Worm (Caenorhabditis elegans) whole organism, dauer: Measurements from ENCODE around the gene ZC404.16.

Source experiments
- unc-62 ChIP-seq: sonication (generic microtip); optimal IDR thresholded peaks from 2 replicates; lab custom pipeline; 2017; ENCODE audit warnings: missing biosample characterization, missing genetic modification reagents, missing genetic modification characterization

ZC404.16 gene

DNA sequence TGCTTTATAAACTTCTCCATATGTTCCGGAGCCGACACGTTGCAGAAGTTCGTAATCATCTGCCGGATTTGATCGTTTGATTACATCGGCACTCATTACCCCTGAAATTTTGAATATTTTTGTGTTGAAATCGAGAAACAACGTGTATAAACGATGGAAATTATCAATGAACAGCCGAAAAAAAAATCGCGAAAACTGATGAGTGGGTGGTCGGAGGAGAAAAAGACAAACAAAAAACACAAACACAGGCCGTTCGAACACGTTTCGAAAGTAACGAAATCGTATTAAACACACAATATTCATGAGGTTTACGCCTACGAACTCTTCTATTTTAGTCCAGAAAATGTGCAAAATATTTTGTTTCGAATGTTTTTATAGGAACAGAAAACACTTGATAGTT is 18.9 kb upstream of the ZC404.16 start, which contains the start of gene gck-2:
TSS of gene gck-2 (minus strand) at position 101 of the 400 bp plus-strand sequence.
- no peak for TF ChIP-seq unc-62

DNA sequence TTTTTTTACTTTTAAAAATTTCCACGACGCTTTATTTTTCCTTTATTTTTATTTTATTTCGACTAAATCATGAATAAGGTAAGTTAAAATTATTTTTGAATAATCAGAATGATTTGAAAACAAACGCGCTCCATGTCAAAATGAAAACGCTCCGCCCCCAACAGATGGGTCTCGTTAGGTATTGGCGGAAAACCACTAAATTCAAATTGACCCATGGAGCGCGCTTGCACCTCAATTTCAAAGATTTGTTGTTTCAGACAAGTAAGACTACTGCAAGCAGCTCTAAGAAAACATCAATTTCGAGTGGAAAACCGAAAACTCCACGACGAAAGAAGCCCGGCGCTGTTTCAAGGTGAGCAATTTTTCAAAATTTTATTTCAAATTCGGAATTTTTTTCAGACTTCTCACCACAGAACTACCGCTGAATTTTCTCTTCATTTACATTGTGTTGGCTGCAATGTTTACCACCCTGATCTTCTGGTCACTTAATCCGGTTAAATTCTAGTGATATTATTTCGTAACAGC is 14.3 kb upstream of the ZC404.16 start, which contains the start of gene ZC404.2:
TSS of gene ZC404.2 (plus strand) at position 47 of the 525 bp plus-strand sequence.
- no peak for TF ChIP-seq unc-62

DNA sequence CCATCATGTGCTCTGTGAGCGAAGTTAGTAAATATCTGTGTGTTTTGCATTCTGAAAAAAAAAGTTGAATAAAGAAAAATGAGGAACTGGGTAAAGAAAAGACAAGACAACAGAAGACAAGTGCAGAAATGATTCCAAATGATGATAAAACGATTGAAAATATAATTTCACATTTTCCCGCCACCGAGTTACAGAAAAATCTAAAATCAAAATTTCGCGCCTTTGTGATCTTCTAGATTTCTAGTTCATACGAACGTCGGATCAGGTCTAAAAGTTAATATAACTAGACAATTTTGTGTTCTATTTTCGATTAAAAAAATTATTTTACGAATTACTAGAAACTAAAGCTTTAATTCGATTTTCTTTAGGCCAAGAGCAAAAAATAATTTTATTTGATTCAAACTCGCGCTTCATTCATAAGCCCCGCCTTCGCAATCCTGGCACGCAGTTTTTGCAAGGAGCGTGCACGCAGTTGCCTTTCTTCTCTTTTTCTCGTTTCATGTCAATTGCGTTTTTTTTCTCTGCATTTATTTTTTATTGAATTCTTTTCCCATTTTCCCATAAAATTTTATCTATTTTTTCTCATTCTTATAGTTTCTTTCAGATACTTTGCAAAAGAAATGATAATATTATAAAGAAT is 11.3 kb upstream of the ZC404.16 start, which contains the start of the genes spn-4 and spe-39:
TSS of gene spn-4 (minus strand) at position 51 of the 640 bp plus-strand sequence.
TSS of gene spe-39 (plus strand) at position 599 of the 640 bp plus-strand sequence.
- TF ChIP-seq unc-62, result no peak

DNA sequence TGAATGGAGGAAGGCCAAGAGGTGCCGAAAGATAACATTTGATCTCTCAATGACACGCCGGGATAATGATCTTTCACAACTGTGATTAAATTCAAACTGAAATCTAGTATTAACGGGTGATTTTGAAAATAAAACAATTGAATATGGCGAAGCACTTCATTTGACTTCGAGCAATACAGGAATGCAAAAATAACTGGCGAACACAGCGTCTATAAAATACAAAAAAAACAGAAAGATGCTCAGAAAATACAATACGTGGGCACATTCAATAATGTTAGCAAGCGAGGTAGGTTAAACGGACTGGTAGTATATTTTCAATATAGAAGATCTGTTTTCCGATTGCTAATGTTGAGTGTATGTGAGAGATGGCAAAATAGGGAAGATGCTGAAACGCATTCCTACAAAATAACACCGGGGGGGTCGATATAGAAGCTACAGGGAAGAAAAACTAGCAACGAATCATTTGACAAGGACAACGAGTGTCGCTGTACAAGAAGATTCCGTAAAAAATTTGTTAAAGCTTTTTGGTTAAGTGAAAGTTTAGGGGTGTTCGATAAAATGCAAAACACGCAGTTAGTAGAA is 9.5 kb upstream of the ZC404.16 start:
- TF ChIP-seq unc-62, result no peak

DNA sequence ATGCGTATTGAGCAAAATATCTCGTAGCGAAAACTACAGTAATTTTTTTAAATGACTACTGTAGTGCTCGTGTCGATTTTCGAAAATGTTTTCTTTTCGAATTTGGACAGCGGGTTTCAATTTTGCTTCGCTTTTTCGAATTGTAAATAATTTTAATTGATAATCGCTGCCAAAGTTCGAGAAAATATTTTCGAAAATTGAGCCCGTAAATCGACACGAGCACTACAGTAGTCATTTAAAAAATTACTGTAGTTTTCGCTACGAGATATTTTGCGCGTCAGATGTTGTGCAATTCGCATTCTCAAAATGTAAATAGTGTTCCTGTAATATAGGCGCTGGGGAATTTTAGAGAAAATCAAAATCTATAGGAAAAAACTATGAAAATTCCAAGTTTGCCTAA is 8.6 kb upstream of the ZC404.16 start:
- no peak for TF ChIP-seq unc-62

DNA sequence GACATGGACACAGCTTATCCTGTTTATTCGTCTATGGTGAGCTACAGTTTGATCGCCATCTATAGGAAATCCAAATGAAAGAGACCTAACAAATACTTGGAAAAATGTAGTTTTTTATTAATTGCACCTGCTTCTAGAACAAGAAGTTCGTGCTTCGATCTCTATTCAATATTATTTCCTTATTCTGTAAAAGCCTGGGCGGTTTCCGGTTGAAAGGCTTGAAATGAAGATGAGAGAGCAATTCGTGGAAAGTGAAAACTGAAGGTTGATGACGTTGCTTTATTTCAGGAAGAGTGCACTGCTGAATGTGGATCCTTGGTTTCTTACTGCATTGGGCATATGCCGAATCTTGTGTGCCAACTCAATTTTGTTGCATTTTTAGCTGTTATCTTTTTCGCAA is 7.0 kb upstream of the ZC404.16 start:
- TF ChIP-seq unc-62, result no peak

DNA sequence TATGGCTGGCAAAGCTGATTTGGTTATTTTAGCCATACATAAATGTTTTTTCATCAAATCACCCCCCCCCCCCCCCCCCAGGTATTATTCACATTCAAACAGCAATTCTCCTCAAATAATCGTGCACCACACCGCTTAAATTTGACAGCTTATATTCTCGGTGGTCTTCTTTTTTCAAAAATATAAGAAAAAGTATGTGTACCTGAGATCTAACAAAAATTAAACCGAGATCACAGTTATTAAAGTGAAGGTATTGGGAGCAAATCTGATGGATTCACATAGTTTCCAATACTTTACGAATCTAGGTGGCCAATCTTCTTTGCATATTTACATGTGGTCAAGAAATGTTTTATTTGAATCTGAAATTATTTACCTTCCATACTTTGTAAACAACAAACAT is 6.5 kb upstream of the ZC404.16 start, which contains the start of gene ZC404.15:
TSS of gene ZC404.15 (plus strand) at position 301 of the 400 bp plus-strand sequence.
- no peak for TF ChIP-seq unc-62

DNA sequence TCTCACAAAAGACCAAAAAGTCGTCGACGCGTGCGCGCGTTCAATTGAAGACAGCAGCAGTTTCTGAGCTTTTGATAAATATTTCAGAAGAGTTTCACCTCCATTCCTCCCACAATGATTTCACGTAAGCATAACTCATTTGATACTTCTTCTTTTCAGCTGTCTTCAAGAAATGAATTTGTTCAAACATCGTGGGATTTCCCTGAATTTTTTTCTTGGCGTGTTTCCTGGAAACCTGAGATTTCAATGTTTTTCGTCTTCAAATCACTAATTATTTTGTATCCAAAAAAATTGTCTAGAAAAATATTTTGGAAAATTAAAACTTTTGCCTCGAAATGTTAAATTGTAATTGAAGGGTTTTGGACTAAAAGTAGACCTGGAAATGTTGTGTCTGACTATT is 4.8 kb upstream of the ZC404.16 start:
- TF ChIP-seq unc-62, result no peak

DNA sequence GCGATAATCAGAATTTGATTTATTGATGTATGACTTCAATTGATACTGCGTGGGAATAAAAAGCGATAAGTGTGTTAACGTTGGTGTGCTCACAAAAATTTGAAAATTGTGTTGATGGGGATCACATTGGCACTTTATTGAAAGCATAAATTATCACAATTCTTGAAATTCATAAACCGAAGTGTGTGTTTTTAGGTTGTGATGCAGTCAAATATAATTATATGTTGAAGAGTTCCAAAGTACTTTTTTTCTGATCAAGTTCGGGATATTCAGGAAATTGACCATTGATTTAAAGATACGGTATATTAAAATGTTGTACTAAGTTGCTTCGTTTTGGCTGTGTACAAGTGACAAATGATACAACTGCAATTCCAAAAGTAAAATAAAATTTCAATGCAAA is 2.1 kb upstream of the ZC404.16 start, which contains the start of gene srh-28:
TSS of gene srh-28 (minus strand) at position 101 of the 400 bp plus-strand sequence.
- TF ChIP-seq unc-62, result no peak

DNA sequence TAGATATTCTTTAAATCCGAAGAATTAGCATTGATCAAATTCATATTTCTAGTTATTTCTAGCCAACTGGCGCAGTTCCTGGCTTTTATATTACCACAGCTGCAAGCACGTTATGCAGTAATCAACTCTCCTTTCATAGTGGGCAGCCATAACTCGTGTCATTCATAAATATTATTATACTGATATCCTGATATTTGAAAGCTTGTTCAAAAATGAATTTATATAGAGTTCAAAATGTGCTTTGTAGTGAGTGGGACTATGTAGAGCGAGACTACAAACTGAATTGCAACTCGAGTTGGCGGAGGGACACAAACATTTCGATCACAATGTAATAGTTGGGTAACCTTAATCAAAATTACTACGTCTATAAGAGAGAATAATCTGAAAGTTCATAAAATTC is 2.0 kb downstream of the ZC404.16 start, which contains the start of gene srh-30:
TSS of gene srh-30 (minus strand) at position 101 of the 400 bp plus-strand sequence.
- TF ChIP-seq unc-62, result no peak

DNA sequence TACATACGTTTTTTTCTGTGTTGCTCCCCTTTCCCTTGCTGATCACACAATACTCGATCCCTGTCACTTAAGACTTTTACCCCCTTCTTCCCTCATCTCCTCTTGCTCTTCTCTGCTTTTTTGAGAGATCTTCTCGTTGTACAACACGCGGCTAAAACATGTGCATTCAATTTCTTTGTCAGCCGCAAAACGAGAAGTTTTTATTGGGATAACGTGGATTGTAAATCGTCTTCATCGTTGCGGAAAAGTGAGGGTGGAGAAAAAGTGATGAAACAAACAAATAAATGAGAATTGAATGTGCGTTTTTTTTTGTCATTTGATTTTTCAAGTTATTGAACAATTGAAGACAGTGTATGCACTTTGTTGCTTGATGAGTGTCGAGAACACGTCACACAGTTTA is 4.2 kb downstream of the ZC404.16 start:
- no peak for TF ChIP-seq unc-62

DNA sequence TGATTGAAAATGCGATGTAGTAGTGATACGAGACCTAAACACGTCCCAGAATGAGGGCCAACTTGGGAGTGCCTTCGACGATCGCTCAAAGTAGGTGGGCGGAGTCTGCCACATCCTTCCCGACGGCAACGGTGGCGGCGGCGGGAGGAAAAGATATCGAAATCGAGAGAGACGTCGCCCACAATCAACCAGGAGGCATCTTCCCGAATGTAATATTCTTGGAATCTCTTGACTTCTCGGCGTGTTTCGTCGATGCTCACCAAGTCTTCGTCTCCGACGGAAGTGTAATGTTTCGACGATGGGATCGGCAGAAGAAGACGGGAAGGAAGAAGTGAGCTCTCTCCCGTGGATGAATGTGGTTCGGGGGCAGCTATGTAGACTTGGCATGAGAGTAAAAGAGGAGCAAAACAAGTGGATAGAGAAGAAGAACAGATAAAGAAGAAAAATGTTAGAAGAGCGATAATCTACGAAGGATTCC is 5.1 kb downstream of the ZC404.16 start, which contains the start of the genes T25F10.1 and clik-1:
TSS of gene T25F10.1 (plus strand) at position 51 of the 478 bp plus-strand sequence.
TSS of gene clik-1 (minus strand) at position 281 of the 478 bp plus-strand sequence.
- TF ChIP-seq unc-62, result no peak

DNA sequence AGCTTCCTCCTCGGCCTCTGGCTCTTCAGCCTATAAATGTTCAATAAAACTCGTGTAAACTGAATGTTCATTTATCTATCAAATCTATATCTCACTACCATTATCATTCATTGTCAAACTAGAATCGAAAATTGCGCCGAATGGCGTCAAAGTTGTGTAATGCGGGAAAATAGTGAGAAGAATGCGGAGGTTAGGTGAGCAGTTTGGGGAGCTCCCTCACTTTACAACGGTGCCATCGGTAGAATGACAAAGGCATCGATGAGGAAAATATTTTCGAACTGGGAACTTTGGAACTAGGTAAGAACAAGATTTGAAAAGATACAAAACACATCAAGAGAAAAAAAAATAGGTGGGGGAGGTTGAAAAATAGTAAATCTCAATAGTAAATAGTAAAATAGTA is 6.1 kb downstream of the ZC404.16 start:
- TF ChIP-seq unc-62, result no peak

DNA sequence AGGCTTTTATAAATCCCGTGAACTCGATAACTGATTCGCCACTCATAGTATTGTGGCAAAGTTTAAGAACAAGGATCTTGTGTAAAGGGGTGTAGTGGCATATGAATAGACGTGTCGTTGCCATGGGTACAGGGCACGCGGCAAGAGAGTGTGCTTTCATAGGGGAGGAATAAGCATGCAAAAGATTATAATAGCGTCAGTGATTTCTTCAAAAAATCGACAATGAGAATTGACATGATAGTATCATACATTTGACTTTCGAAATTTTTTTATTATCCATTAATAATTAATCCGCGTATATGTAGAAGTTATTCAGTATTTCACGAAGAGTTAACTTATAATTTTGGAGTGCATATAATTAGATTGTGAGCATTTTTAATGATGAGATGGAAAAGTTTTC is 8.7 kb downstream of the ZC404.16 start, which contains the start of gene bbs-8:
TSS of gene bbs-8 (minus strand) at position 101 of the 400 bp plus-strand sequence.
- no peak for TF ChIP-seq unc-62

DNA sequence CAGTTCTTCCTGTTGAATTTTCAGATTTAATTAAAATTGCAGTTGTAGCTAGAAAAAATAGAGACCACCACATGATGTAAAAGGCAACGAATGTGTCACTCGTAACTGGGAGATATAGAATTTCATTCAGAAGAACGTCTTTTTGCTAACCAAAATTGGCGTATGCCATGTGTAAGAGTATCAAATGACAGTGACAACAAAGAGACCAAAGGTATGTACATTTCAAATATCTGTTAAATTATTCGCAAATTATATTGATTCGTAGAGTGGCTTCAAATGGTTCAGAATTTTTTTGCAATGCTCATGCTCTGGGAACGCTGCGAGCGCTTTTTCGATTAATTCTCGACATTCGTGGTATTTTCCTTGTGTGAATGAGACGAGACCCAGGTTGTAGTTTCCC is 11.3 kb downstream of the ZC404.16 start, which contains the start of gene T25F10.4:
TSS of gene T25F10.4 (minus strand) at position 101 of the 400 bp plus-strand sequence.
- no peak for TF ChIP-seq unc-62

DNA sequence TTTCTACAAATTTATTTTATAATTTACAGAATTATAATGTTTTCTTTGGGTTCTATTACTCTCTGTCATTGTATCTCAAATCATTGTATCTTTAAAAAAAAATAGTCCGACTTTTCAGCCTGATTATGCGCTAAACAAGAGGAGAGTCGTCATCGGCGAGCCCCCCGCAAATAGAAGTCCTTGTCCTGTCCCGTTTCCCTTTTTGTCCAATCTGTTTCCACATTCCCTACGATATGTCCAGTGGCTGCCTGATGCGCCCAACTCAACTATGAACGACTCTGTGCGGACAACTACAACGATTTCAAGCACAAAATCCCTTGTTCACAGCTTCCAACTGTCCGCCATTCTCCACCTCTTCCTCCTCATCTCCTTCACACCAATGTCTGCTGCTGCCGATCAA is 15.6 kb downstream of the ZC404.16 start, which contains the start of gene dbl-1:
TSS of gene dbl-1 (plus strand) at position 119 of the 400 bp plus-strand sequence.
- TF ChIP-seq unc-62, result no peak

DNA sequence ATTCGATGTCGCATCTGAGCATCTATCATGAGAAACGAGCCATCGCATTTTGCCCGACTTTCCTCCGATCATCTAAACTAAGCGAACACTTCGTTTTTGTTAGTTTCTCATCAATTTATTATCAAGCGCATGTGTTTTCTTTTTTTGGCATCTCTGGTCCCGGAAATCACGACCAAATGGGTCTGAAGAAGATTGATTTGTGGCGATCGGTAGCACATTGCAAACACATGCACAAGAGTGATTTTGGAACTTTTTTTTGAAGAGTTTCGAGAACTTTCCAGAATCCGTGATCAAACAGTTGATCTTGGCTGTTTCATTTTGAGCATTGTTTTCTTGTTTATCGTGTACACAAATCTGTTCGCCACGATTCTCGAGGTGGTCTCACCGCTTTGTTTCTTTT is 20.4 kb downstream of the ZC404.16 start:
- TF ChIP-seq unc-62, result no peak
